Fruit fly (Drosophila melanogaster): ENCODE measurements around the gene Pka-R1.

Gene Pka-R1

DNA sequence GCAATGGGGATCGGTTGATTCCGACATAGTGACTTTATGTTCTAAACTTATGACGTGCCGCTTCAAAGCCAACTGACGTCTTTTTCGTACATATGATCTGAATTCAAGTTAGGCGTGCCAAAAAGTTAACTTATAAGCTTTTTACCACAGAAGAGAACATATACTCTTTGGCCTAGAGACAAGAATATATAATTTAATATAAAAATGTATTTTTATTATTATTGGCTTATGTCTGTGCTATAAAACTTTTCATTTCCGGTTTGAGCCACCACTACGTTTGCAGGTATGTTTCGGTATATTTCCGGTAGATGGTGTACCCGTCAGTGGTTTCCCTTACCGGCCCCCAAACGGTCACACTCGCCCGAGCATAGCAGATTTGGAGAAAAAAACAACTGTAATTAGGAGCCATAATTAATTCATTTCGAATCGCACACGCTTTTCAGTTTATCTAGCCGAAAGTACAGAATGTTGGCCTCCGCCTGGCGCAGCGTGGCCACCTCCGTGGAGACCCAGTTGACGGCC, 17.5 kb upstream of the Pka-R1 start, which contains the start of the genes CG3698 and tzn (continued):
- TF ChIP-seq nom (GFP tag; optimal IDR thresholded peaks at IDR 0.05) (no peak), crc (GFP tag; optimal IDR thresholded peaks at IDR 0.05) (peak; percentile 45), Atf6 (GFP tag; IDR thresholded peaks at IDR 0.05) (peak; percentile 88), CG1233 (GFP tag; optimal IDR thresholded peaks at IDR 0.05) (peak; percentile 97), ttk (GFP tag; IDR thresholded peaks at IDR 0.05) (peak; percentile 94), CG16815 (GFP tag; optimal IDR thresholded peaks at IDR 0.05) (peak; percentile 87), CG34224 (GFP tag; IDR thresholded peaks at IDR 0.05; ENCODE audit: partially characterized antibody) (no peak), CoRest (tag; optimal IDR thresholded peaks at IDR 0.05) (peak; percentile 89), dm (GFP tag; optimal IDR thresholded peaks at IDR 0.05) (peak; percentile 85), CG10543 (GFP tag; optimal IDR thresholded peaks at IDR 0.05) (peak; percentile 91), CG1832 (GFP tag; optimal IDR thresholded peaks at IDR 0.05) (no peak), sd (tag; optimal IDR thresholded peaks at IDR 0.05) (no peak), CG14014 (GFP tag; IDR thresholded peaks at IDR 0.05) (peak; percentile 91), pan (optimal IDR thresholded peaks at IDR 0.05) (no peak), pan (GFP tag; optimal IDR thresholded peaks at IDR 0.05 in 1 of 2, IDR thresholded peaks at IDR 0.05 in 1 of 2) (peak in 1 of 2 experiments; percentile 94), Hr78 (GFP tag; optimal IDR thresholded peaks at IDR 0.05) (no peak), CG31388 (GFP tag; optimal IDR thresholded peaks at IDR 0.05) (peak; percentile 77), sug (tag; optimal IDR thresholded peaks at IDR 0.05) (peak; percentile 87), CG1603 (tag; optimal IDR thresholded peaks at IDR 0.05) (peak; percentile 94), chm (GFP tag; IDR thresholded peaks at IDR 0.05) (peak; percentile 97), da (GFP tag; optimal IDR thresholded peaks at IDR 0.05) (peak; percentile 72), CG10959 (GFP tag; IDR thresholded peaks at IDR 0.05) (peak; percentile 88), unc-4 (GFP tag; IDR thresholded peaks at IDR 0.05; ENCODE audit: partially characterized antibody) (0 out of 2 replicates have a peak, but pooled peaks have one; percentile 24), tna (GFP tag; IDR thresholded peaks at IDR 0.05; ENCODE audit: partially characterized antibody) (no peak), Side (GFP tag; optimal IDR thresholded peaks at IDR 0.05) (peak; percentile 86), eve (GFP tag; optimal IDR thresholded peaks at IDR 0.05) (no peak), CG11696 (GFP tag; IDR thresholded peaks at IDR 0.05) (peak; percentile 72), NC2α (GFP tag; optimal IDR thresholded peaks at IDR 0.05) (peak; percentile 66), sr (GFP tag; IDR thresholded peaks at IDR 0.05) (peak; percentile 88), repo (GFP tag; optimal IDR thresholded peaks at IDR 0.05) (peak; percentile 84), CG12659 (GFP tag; optimal IDR thresholded peaks at IDR 0.05) (peak; percentile 96), grn (GFP tag; optimal IDR thresholded peaks at IDR 0.05) (peak; percentile 67), jumu (GFP tag; optimal IDR thresholded peaks at IDR 0.05) (peak; percentile 52), CG33557 (GFP tag; optimal IDR thresholded peaks at IDR 0.05) (peak; percentile 88), nau (GFP tag; optimal IDR thresholded peaks at IDR 0.05) (no peak), CG4854 (GFP tag; optimal IDR thresholded peaks at IDR 0.05) (peak; percentile 89), Neu2 (GFP tag; optimal IDR thresholded peaks at IDR 0.05; ENCODE audit: borderline replicate concordance) (no peak), CG10267 (tag; optimal IDR thresholded peaks at IDR 0.05) (peak; percentile 88), peb (GFP tag; IDR thresholded peaks at IDR 0.05) (peak; percentile 68), YL-1 (GFP tag; optimal IDR thresholded peaks at IDR 0.05) (peak; percentile 97), CG16863 (GFP tag; optimal IDR thresholded peaks at IDR 0.05) (peak; percentile 72), CG12391 (tag; optimal IDR thresholded peaks at IDR 0.05) (peak; percentile 93), MESR4 (GFP tag; optimal IDR thresholded peaks at IDR 0.05) (peak; percentile 64), CG8924 (tag; optimal IDR thresholded peaks at IDR 0.05) (peak; percentile 78), HLH4C (GFP tag; IDR thresholded peaks at IDR 0.05; ENCODE audit: partially characterized antibody) (no peak), CG31441 (GFP tag; IDR thresholded peaks at IDR 0.05) (no peak; the same call in 1 of the 2 replicates), zfh2 (GFP tag; optimal IDR thresholded peaks at IDR 0.05) (peak; percentile 83), Fer1 (GFP tag; optimal IDR thresholded peaks at IDR 0.05) (peak; percentile 96), CG34422 (GFP tag; IDR thresholded peaks at IDR 0.05) (peak; percentile 95), amos (GFP tag; IDR thresholded peaks at IDR 0.05; ENCODE audit: partially characterized antibody) (no peak)
